Worm (Caenorhabditis elegans) whole organism, L3 larva: ENCODE data around the gene fbxa-199.

ENCODE experiments used
- egl-27 ChIP-seq: sonication (generic microtip); optimal IDR thresholded peaks from 4 replicates; lab custom pipeline; 2017; ENCODE audit warnings: missing biosample characterization, missing genetic modification reagents, missing genetic modification characterization
- elt-2 ChIP-seq: sonication (generic microtip); optimal IDR thresholded peaks from 2 replicates; lab custom pipeline; 2016; ENCODE audit warnings: missing genetic modification reagents, mild to moderate bottlenecking, missing genetic modification characterization, missing compliant biosample characterization
- eor-1 ChIP-seq, 2 experiments: fragments of 150-350 bp; optimal IDR thresholded peaks; 2 replicates each; lab custom pipeline; 2014 to 2018; ENCODE audit warnings: missing biosample characterization in 2 of 2, missing genetic modification characterization in 2 of 2
- fkh-10 ChIP-seq: sonication (generic microtip); optimal IDR thresholded peaks from 2 replicates; lab custom pipeline; 2017; ENCODE audit warnings: missing biosample characterization, missing genetic modification reagents, missing genetic modification characterization
- nhr-11 ChIP-seq: fragments of 150-350 bp; optimal IDR thresholded peaks from 2 replicates; lab custom pipeline; 2014; ENCODE audit warnings: missing biosample characterization, missing genetic modification characterization
- nhr-25 ChIP-seq: sonication (generic microtip); optimal IDR thresholded peaks from 2 replicates; lab custom pipeline; 2017; ENCODE audit warnings: missing biosample characterization, missing genetic modification characterization
- nhr-76 ChIP-seq: fragments of 150-350 bp; sonication (generic microtip); optimal IDR thresholded peaks from 5 replicates; lab custom pipeline; 2014; ENCODE audit warnings: missing biosample characterization, missing genetic modification characterization
- snpc-4 ChIP-seq: fragments of 150-350 bp; optimal IDR thresholded peaks from 2 replicates; lab custom pipeline; 2014; ENCODE audit warnings: missing biosample characterization, missing genetic modification characterization

DNA sequence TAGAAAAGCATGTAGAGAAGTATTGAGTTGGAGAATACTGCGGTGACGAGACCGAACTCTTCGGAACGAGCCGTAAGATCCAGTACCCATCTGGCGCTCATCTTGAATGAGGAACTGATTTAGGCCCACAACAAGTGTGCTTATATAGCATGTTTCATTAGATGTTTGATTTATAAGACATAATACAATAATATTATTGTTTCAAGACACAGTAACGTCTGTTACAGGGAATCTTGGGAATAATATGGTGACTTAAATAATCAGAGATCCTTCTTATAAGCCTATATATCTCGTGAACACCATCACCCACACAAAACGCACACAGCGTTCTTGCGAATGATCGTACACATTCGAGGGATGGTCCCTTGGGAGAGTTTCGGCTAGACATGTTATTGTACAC, 14.9 kb downstream of the fbxa-199 start, which contains the start of gene str-88:
- TF ChIP-seq eor-1 (tag; optimal IDR thresholded peaks at IDR 0.05; lab: Kevin White, UChicago): no peak
- TF ChIP-seq egl-27 (tag; lab: Kevin White, UChicago): no peak
- TF ChIP-seq nhr-11 (tag; lab: Kevin White, UChicago): no peak
- TF ChIP-seq nhr-76 (tag; lab: Kevin White, UChicago): no peak
- TF ChIP-seq nhr-25 (tag; lab: Kevin White, UChicago): no peak
- TF ChIP-seq elt-2: no peak
- TF ChIP-seq snpc-4: no peak
- TF ChIP-seq fkh-10 (GFP tag; lab: Kevin White, UChicago): no peak
